Worm (Caenorhabditis elegans): Measurements from ENCODE around the gene twk-40.

ce11 chrIII:13518437-13518836, 26.2 kb upstream of the twk-40 start:
- TF ChIP-seq snpc-4 (tag; optimal IDR thresholded peaks at IDR 0.05): no peak
- TF ChIP-seq nhr-77 (tag; optimal IDR thresholded peaks at IDR 0.05): no peak
- no peak for TF ChIP-seq unc-62 (GFP tag; optimal IDR thresholded peaks at IDR 0.05)
- no peak for TF ChIP-seq elt-1 (tag; optimal IDR thresholded peaks at IDR 0.05)
- no peak for TF ChIP-seq ztf-11 (tag; optimal IDR thresholded peaks at IDR 0.05)
- no peak for TF ChIP-seq aly-2 (tag; optimal IDR thresholded peaks at IDR 0.05)
- TF ChIP-seq ama-1 (optimal IDR thresholded peaks at IDR 0.05): no peak
- TF ChIP-seq ceh-82 (tag; optimal IDR thresholded peaks at IDR 0.05): no peak
- TF ChIP-seq lin-13 (GFP tag; optimal IDR thresholded peaks at IDR 0.05): no peak
- no peak for TF ChIP-seq nhr-129 (tag; optimal IDR thresholded peaks at IDR 0.05)
- no peak for TF ChIP-seq peb-1 (tag; optimal IDR thresholded peaks at IDR 0.05)
- TF ChIP-seq lsy-2 (tag; optimal IDR thresholded peaks at IDR 0.05): no peak
- no peak for TF ChIP-seq elt-3 (tag; optimal IDR thresholded peaks at IDR 0.05)
- no peak for TF ChIP-seq alr-1 (tag; optimal IDR thresholded peaks at IDR 0.05)
